Worm (Caenorhabditis elegans) whole organism, late embryonic: ENCODE measurements around the gene col-150.

ENCODE experiments used
- C08G9.2 ChIP-seq: sonication (generic microtip); optimal IDR thresholded peaks from 2 replicates; lab custom pipeline; 2016; ENCODE audit warnings: mild to moderate bottlenecking, missing genetic modification characterization, moderate library complexity, missing compliant biosample characterization
- C38D4.7 ChIP-seq: fragments of 200-800 bp; sonication (Bioruptor generic); optimal IDR thresholded peaks from 2 replicates; lab custom pipeline; 2018; ENCODE audit warnings: mild to moderate bottlenecking, missing genetic modification characterization, moderate library complexity, missing compliant biosample characterization
- F13H6.1 ChIP-seq: sonication (generic microtip); optimal IDR thresholded peaks from 2 replicates; lab custom pipeline; 2016; ENCODE audit warnings: missing genetic modification characterization, missing compliant biosample characterization
- K09A11.1 ChIP-seq: sonication (generic microtip); optimal IDR thresholded peaks from 2 replicates; lab custom pipeline; 2017; ENCODE audit warnings: antibody characterized with exemption, mild to moderate bottlenecking, missing genetic modification characterization, missing compliant biosample characterization; ENCODE audit not compliant: insufficient read depth
- T23F11.4 ChIP-seq: fragments of 200-800 bp; sonication (Bioruptor generic); optimal IDR thresholded peaks from 2 replicates; lab custom pipeline; 2018; ENCODE audit warnings: mild to moderate bottlenecking, missing genetic modification characterization, missing compliant biosample characterization
- ama-1 ChIP-seq: fragments of 150-350 bp; optimal IDR thresholded peaks from 2 replicates; lab custom pipeline; 2014
- ceh-19 ChIP-seq: fragments of 200-800 bp; sonication (Bioruptor generic); optimal IDR thresholded peaks from 2 replicates; lab custom pipeline; 2018; ENCODE audit warnings: mild to moderate bottlenecking, missing genetic modification characterization, missing compliant biosample characterization
- ceh-2 ChIP-seq: sonication (generic microtip); optimal IDR thresholded peaks from 2 replicates; lab custom pipeline; 2016; ENCODE audit warnings: missing genotype, missing genetic modification characterization, missing compliant biosample characterization
- ceh-24 ChIP-seq: sonication (generic microtip); optimal IDR thresholded peaks from 2 replicates; lab custom pipeline; 2016; ENCODE audit warnings: mild to moderate bottlenecking, missing genetic modification characterization, missing compliant biosample characterization
- ceh-34 ChIP-seq: sonication (generic microtip); optimal IDR thresholded peaks from 2 replicates; lab custom pipeline; 2016; ENCODE audit warnings: mild to moderate bottlenecking, missing genetic modification characterization, missing compliant biosample characterization
- ceh-45 ChIP-seq: fragments of 200-800 bp; sonication (Bioruptor generic); IDR thresholded peaks from 2 replicates; pipeline ENCODE4 v1.3.6; 2022; ENCODE audit warnings: missing genetic modification reagents, missing genetic modification characterization, missing compliant biosample characterization
- ceh-48 ChIP-seq: sonication (generic microtip); optimal IDR thresholded peaks from 2 replicates; lab custom pipeline; 2016; ENCODE audit warnings: missing genetic modification characterization, inconsistent platforms, missing compliant biosample characterization
- ceh-6 ChIP-seq: fragments of 200-800 bp; sonication (Bioruptor generic); optimal IDR thresholded peaks from 2 replicates; lab custom pipeline; 2018; ENCODE audit warnings: mild to moderate bottlenecking, missing genetic modification characterization, missing compliant biosample characterization
- ceh-9 ChIP-seq: sonication (generic microtip); optimal IDR thresholded peaks from 2 replicates; lab custom pipeline; 2016; ENCODE audit warnings: mild to moderate bottlenecking, missing genetic modification characterization, inconsistent platforms, missing compliant biosample characterization
- elt-4 ChIP-seq: sonication (generic microtip); optimal IDR thresholded peaks from 2 replicates; lab custom pipeline; 2016; ENCODE audit warnings: missing genetic modification characterization, missing compliant biosample characterization
- ets-4 ChIP-seq: sonication (generic microtip); optimal IDR thresholded peaks from 2 replicates; lab custom pipeline; 2016; ENCODE audit warnings: missing genetic modification characterization, missing compliant biosample characterization
- fkh-10 ChIP-seq: fragments of 150-350 bp; optimal IDR thresholded peaks from 2 replicates; lab custom pipeline; 2014; ENCODE audit warnings: missing biosample characterization, missing genetic modification reagents, missing genetic modification characterization
- hlh-13 ChIP-seq: fragments of 200-800 bp; sonication (Bioruptor generic); optimal IDR thresholded peaks from 2 replicates; lab custom pipeline; 2018; ENCODE audit warnings: mild to moderate bottlenecking, missing genetic modification characterization, missing compliant biosample characterization
- hlh-30 ChIP-seq: sonication (generic microtip); optimal IDR thresholded peaks from 2 replicates; lab custom pipeline; 2017; ENCODE audit warnings: antibody characterized with exemption, missing genetic modification characterization, missing compliant biosample characterization; ENCODE audit not compliant: insufficient read depth
- hlh-6 ChIP-seq: sonication (generic microtip); optimal IDR thresholded peaks from 2 replicates; lab custom pipeline; 2016; ENCODE audit warnings: missing genotype, missing genetic modification characterization, missing compliant biosample characterization
- lim-6 ChIP-seq: sonication (generic microtip); optimal IDR thresholded peaks from 2 replicates; lab custom pipeline; 2016; ENCODE audit warnings: missing genetic modification characterization, missing compliant biosample characterization
- mec-3 ChIP-seq: sonication (generic microtip); optimal IDR thresholded peaks from 2 replicates; lab custom pipeline; 2016; ENCODE audit warnings: borderline replicate concordance, missing genetic modification characterization, missing compliant biosample characterization
- nhr-232 ChIP-seq: sonication (generic microtip); optimal IDR thresholded peaks from 2 replicates; lab custom pipeline; 2016; ENCODE audit warnings: missing genetic modification characterization, missing compliant biosample characterization
- pat-9 ChIP-seq: fragments of 200-800 bp; sonication (Bioruptor generic); optimal IDR thresholded peaks from 2 replicates; lab custom pipeline; 2018; ENCODE audit warnings: mild to moderate bottlenecking, missing genetic modification characterization, moderate library complexity, missing compliant biosample characterization
- pha-2 ChIP-seq: sonication (generic microtip); optimal IDR thresholded peaks from 2 replicates; lab custom pipeline; 2017; ENCODE audit warnings: mild to moderate bottlenecking, missing genetic modification characterization, missing compliant biosample characterization
- pqm-1 ChIP-seq: sonication (generic microtip); optimal IDR thresholded peaks from 2 replicates; lab custom pipeline; 2016; ENCODE audit warnings: missing genetic modification characterization, missing compliant biosample characterization
- pros-1 ChIP-seq: fragments of 150-350 bp; optimal IDR thresholded peaks from 2 replicates; lab custom pipeline; 2014; ENCODE audit warnings: missing biosample characterization, missing genetic modification reagents, missing genetic modification characterization
- ref-2 ChIP-seq: sonication (generic microtip); optimal IDR thresholded peaks from 2 replicates; lab custom pipeline; 2016; ENCODE audit warnings: missing genetic modification characterization, missing compliant biosample characterization
- sox-4 ChIP-seq: sonication (generic microtip); optimal IDR thresholded peaks from 2 replicates; lab custom pipeline; 2017; ENCODE audit warnings: mild to moderate bottlenecking, missing genetic modification characterization, inconsistent platforms, missing compliant biosample characterization
- tbx-2 ChIP-seq: sonication (generic microtip); optimal IDR thresholded peaks from 2 replicates; lab custom pipeline; 2016; ENCODE audit warnings: missing genetic modification characterization, missing compliant biosample characterization
- ttx-3 ChIP-seq: sonication (generic microtip); optimal IDR thresholded peaks from 2 replicates; lab custom pipeline; 2016; ENCODE audit warnings: missing genetic modification reagents, missing genetic modification characterization, missing compliant biosample characterization
- unc-55 ChIP-seq: sonication (generic microtip); optimal IDR thresholded peaks from 2 replicates; lab custom pipeline; 2017; ENCODE audit warnings: missing biosample characterization, missing genetic modification reagents, missing genetic modification characterization
- unc-86 ChIP-seq: sonication (generic microtip); optimal IDR thresholded peaks from 2 replicates; lab custom pipeline; 2016; ENCODE audit warnings: missing genetic modification characterization, missing compliant biosample characterization

Gene col-150

ce11 chrV:10319434-10319833 is 25.0 kb upstream of the col-150 start, which contains the start of gene B0024.11:
B0024.11 (minus strand) TSS chrV:10319534.
- TF ChIP-seq elt-4 (tag; lab: Kevin White, UChicago) (no peak), sox-4 (no peak), F13H6.1 (no peak), fkh-10 (GFP tag; lab: Kevin White, UChicago) (no peak), K09A11.1 (tag; lab: Kevin White, UChicago) (no peak), ceh-19 (GFP tag; lab: Kevin White, UChicago) (no peak), nhr-232 (tag; lab: Kevin White, UChicago) (no peak), C08G9.2 (tag; lab: Kevin White, UChicago) (no peak), ceh-6 (GFP tag; lab: Kevin White, UChicago) (no peak), unc-86 (no peak), lim-6 (tag; lab: Kevin White, UChicago) (no peak), ceh-48 (no peak), hlh-6 (tag; lab: Kevin White, UChicago) (no peak), ceh-9 (tag; lab: Kevin White, UChicago) (no peak), ets-4 (tag; lab: Kevin White, UChicago) (no peak), pha-2 (tag; lab: Kevin White, UChicago) (no peak)

ce11 chrV:10317294-10317693 is 22.8 kb upstream of the col-150 start, which contains the start of gene asps-1:
asps-1 (minus strand) TSS chrV:10317394.
- TF ChIP-seq ceh-19 (GFP tag; lab: Kevin White, UChicago) (no peak), ceh-2 (tag; lab: Kevin White, UChicago) (no peak), ceh-48 (no peak), tbx-2 (no peak), ceh-34 (tag; lab: Kevin White, UChicago) (no peak), nhr-232 (tag; lab: Kevin White, UChicago) (no peak), unc-55 (GFP tag; lab: Kevin White, UChicago) (no peak), T23F11.4 (GFP tag; lab: Kevin White, UChicago) (no peak), mec-3 (no peak), pros-1 (tag; lab: Kevin White, UChicago) (no peak), C38D4.7 (no peak), pat-9 (no peak), ceh-24 (tag; lab: Kevin White, UChicago) (no peak), ceh-6 (GFP tag; lab: Kevin White, UChicago) (no peak), ama-1 (lab: Kevin White, UChicago) (no peak), ets-4 (tag; lab: Kevin White, UChicago) (no peak)
- TF ChIP-seq, all 69 proteins: peak for 0

- no peak for TF ChIP-seq C38D4.7
- TF ChIP-seq ttx-3 (tag; lab: Kevin White, UChicago): no peak
Observed at ce11 chrV:10314371-10314770, 19.9 kb upstream of the col-150 start, which contains the start of gene trx-2. trx-2 (plus strand) TSS chrV:10314671.

- TF ChIP-seq hlh-13 (GFP tag; lab: Kevin White, UChicago): no peak
- TF ChIP-seq K09A11.1 (tag; lab: Kevin White, UChicago): no peak
- no peak for TF ChIP-seq elt-4 (tag; lab: Kevin White, UChicago)
- TF ChIP-seq hlh-30 (tag; lab: Kevin White, UChicago): no peak
- no peak for TF ChIP-seq ttx-3 (tag; lab: Kevin White, UChicago)
- no peak for TF ChIP-seq ceh-45 (GFP tag; lab: Robert Waterston, UW)
- TF ChIP-seq pqm-1 (tag; lab: Kevin White, UChicago): no peak
Observed at ce11 chrV:10313953-10314352, 19.5 kb upstream of the col-150 start, which contains the start of gene gcy-6. gcy-6 (minus strand) TSS chrV:10314053.

ce11 chrV:10307283-10307682 is 12.8 kb upstream of the col-150 start, which contains the start of gene che-12:
che-12 (minus strand) TSS chrV:10307383.
- TF ChIP-seq ref-2 (no peak), hlh-30 (tag; lab: Kevin White, UChicago) (no peak), K09A11.1 (tag; lab: Kevin White, UChicago) (no peak), C08G9.2 (tag; lab: Kevin White, UChicago) (no peak)
